Fruit fly (Drosophila melanogaster): ENCODE measurements around the gene Dci.
A peak's percentile ranks its signal among the peaks of the same experiment; 100 is the strongest.

The Dci gene

dm6 chr3L:851061-851460 is at the start of gene Dci (continued):
- TF ChIP-seq knrl (GFP tag; IDR thresholded peaks at IDR 0.05; ENCODE audit: partially characterized antibody) (peak; percentile 91), CG2678 (tag; optimal IDR thresholded peaks at IDR 0.05) (no peak), tap (tag; optimal IDR thresholded peaks at IDR 0.05) (no peak), CG7987 (GFP tag; optimal IDR thresholded peaks at IDR 0.05) (peak; percentile 17), CG2116 (GFP tag; optimal IDR thresholded peaks at IDR 0.05) (peak; percentile 59), gro (GFP tag; optimal IDR thresholded peaks at IDR 0.05) (no peak), CG32532 (GFP tag; IDR thresholded peaks at IDR 0.05) (peak; percentile 81), MBD-R2 (GFP tag; IDR thresholded peaks at IDR 0.05) (peak; percentile 90), ham (GFP tag; IDR thresholded peaks at IDR 0.05) (peak; percentile 77; the same call in 1 of the 2 replicates), CG17802 (tag; optimal IDR thresholded peaks at IDR 0.05) (no peak), CG7271 (tag; optimal IDR thresholded peaks at IDR 0.05) (no peak), YL-1 (GFP tag; optimal IDR thresholded peaks at IDR 0.05) (no peak), Sin3A (optimal IDR thresholded peaks at IDR 0.05) (peak; percentile 83), CG11456 (GFP tag; IDR thresholded peaks at IDR 0.05) (peak; percentile 79), btn (GFP tag; optimal IDR thresholded peaks at IDR 0.05) (no peak), klu (GFP tag; IDR thresholded peaks at IDR 0.05) (peak; percentile 37; the same call in 1 of the 2 replicates), CG3163 (GFP tag; optimal IDR thresholded peaks at IDR 0.05) (peak; percentile 1), CG16779 (GFP tag; IDR thresholded peaks at IDR 0.05) (no peak), so (GFP tag; IDR thresholded peaks at IDR 0.05) (peak; percentile 57; the same call in 1 of the 3 replicates), Hr51 (GFP tag; optimal IDR thresholded peaks at IDR 0.05) (peak; percentile 53 to 71), H2.0 (GFP tag; IDR thresholded peaks at IDR 0.05) (peak; percentile 86), esg (GFP tag; conservative IDR thresholded peaks at IDR 0.05) (peak; percentile 88), ab (GFP tag; optimal IDR thresholded peaks at IDR 0.05) (peak; percentile 38), Camta (GFP tag; optimal IDR thresholded peaks at IDR 0.05) (peak; percentile 73), Dbx (GFP tag; IDR thresholded peaks at IDR 0.05) (peak; percentile 72; the same call in 2 of the 3 replicates), ken (GFP tag; IDR thresholded peaks at IDR 0.05) (peak; percentile 89), bcd (GFP tag; optimal IDR thresholded peaks at IDR 0.05) (peak; percentile 69), Aef1 (GFP tag; IDR thresholded peaks at IDR 0.05) (peak; percentile 87), rib (GFP tag; IDR thresholded peaks at IDR 0.05) (0 out of 2 replicates have a peak, but pooled peaks have one; percentile 10), crc (GFP tag; optimal IDR thresholded peaks at IDR 0.05) (peak; percentile 50), psq (GFP tag; optimal IDR thresholded peaks at IDR 0.05) (peak; percentile 40), CG31441 (GFP tag; IDR thresholded peaks at IDR 0.05) (peak; percentile 74), HmgD (GFP tag; optimal IDR thresholded peaks at IDR 0.05) (peak; percentile 29), nerfin-1 (tag; optimal IDR thresholded peaks at IDR 0.05) (no peak), CG14710 (tag; optimal IDR thresholded peaks at IDR 0.05) (peak; percentile 53), dan (GFP tag; IDR thresholded peaks at IDR 0.05) (0 out of 2 replicates have a peak, but pooled peaks have one; percentile 43), slp2 (GFP tag; optimal IDR thresholded peaks at IDR 0.05) (peak; percentile 67), otp (GFP tag; IDR thresholded peaks at IDR 0.05) (peak; percentile 48; the same call in 1 of the 3 replicates), Dll (GFP tag; IDR thresholded peaks at IDR 0.05; ENCODE audit: partially characterized antibody) (peak; percentile 93), CG14050 (GFP tag; IDR thresholded peaks at IDR 0.05) (peak; percentile 53; the same call in 2 of the 3 replicates), sob (GFP tag; IDR thresholded peaks at IDR 0.05) (peak; percentile 79), gem (tag; optimal IDR thresholded peaks at IDR 0.05) (peak; percentile 82), Vsx1 (GFP tag; optimal IDR thresholded peaks at IDR 0.05) (no peak), CG1603 (tag; optimal IDR thresholded peaks at IDR 0.05) (peak; percentile 82), Nf-YB (GFP tag; optimal IDR thresholded peaks at IDR 0.05) (no peak), NC2β (GFP tag; optimal IDR thresholded peaks at IDR 0.05) (peak; percentile 46), CG9727 (GFP tag; optimal IDR thresholded peaks at IDR 0.05) (peak; percentile 79), CG4707 (GFP tag; optimal IDR thresholded peaks at IDR 0.05) (no peak), Kr (GFP tag; optimal IDR thresholded peaks at IDR 0.05) (no peak), CG4360 (GFP tag; IDR thresholded peaks at IDR 0.05) (no peak), CG12942 (GFP tag; optimal IDR thresholded peaks at IDR 0.05) (peak; percentile 66)

All from whole organism, embryonic.